Worm (Caenorhabditis elegans): Measurements from ENCODE around the gene hach-1.

ce11 chrIII:5564325-5564724, 9.1 kb downstream of the hach-1 start:
- no peak for TF ChIP-seq him-1 (tag; optimal IDR thresholded peaks at IDR 0.05)
- no peak for TF ChIP-seq dao-5 (tag; optimal IDR thresholded peaks at IDR 0.05)
